Fruit fly (Drosophila melanogaster) Kc167 (cell line): ENCODE results near the gene Nepl11.

Source experiments
- Myc ChIP-seq: fragments of >200 bp; optimal IDR thresholded peaks from 2 replicates; lab custom pipeline; 2017; ENCODE audit warnings: missing external identifiers
- Sin3A ChIP-seq: fragments of >200 bp; optimal IDR thresholded peaks from 2 replicates; lab custom pipeline; 2018; ENCODE audit warnings: missing external identifiers
- h ChIP-seq: fragments of >200 bp; optimal IDR thresholded peaks from 3 replicates; lab custom pipeline; 2018; ENCODE audit warnings: missing external identifiers
- insv ChIP-seq: fragments of >200 bp; optimal IDR thresholded peaks from 3 replicates; lab custom pipeline; 2018; ENCODE audit warnings: missing external identifiers
- psq ChIP-seq: fragments of >200 bp; optimal IDR thresholded peaks from 2 replicates; lab custom pipeline; 2017; ENCODE audit warnings: missing external identifiers
- ttk ChIP-seq: sonication (Bioruptor generic); optimal IDR thresholded peaks from 2 replicates; lab custom pipeline; 2017; ENCODE audit warnings: missing external identifiers

Nepl11 gene

DNA sequence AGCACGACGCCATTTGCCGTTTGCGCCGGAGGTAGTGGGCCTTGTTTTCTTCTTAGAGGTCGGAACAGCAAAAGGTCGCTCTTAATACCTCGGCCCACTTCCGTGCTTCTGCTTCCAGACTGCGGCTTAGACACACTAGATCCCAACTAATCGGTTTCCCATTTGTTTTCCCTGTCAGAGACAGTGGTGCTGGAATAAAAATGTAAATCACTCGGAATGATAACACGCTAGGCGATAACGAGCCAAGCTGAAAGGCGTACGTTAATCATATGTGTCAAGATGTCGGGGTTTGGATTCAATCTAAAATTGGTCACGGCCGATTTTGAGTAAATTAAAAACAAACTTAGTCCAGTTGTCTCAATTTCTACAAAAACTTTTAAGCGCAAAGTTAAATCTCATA lies at the start of gene Nepl11:
Gene Nepl11 (minus strand): TSS at position 152 of the 400 bp plus-strand sequence.
- TF ChIP-seq Myc (lab: Kevin White, UChicago), result no peak
- TF ChIP-seq psq (lab: Kevin White, UChicago), result no peak
- no peak for TF ChIP-seq insv (lab: Kevin White, UChicago)
- no peak for TF ChIP-seq h (lab: Kevin White, UChicago)
- no peak for TF ChIP-seq Sin3A (lab: Kevin White, UChicago)
- no peak for TF ChIP-seq ttk (lab: Kevin White, UChicago)

DNA sequence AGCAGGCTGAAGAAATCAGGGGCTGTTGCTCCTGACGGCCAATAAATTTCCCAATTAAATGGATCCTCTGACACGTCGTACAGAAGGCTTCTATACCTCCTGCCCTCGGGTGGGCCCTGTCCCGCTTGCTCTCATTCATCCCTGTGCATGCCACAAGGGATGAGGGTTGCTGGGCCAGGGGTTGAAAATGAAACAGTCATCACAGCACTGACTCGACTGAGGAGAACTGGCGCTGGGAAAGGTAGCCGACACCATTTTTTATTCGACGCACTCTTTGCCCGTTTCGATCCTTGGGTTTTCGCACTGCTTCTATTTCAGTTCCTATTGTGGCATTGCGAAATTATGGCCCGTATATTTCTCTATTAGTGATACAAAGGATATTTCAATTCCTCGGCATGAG lies 46.5 kb upstream of the Nepl11 start:
- TF ChIP-seq h (lab: Kevin White, UChicago), result no peak
- TF ChIP-seq Myc (lab: Kevin White, UChicago), result no peak
- TF ChIP-seq psq (lab: Kevin White, UChicago), result no peak
- TF ChIP-seq Sin3A (lab: Kevin White, UChicago), result no peak
- no peak for TF ChIP-seq ttk (lab: Kevin White, UChicago)
- no peak for TF ChIP-seq insv (lab: Kevin White, UChicago)

DNA sequence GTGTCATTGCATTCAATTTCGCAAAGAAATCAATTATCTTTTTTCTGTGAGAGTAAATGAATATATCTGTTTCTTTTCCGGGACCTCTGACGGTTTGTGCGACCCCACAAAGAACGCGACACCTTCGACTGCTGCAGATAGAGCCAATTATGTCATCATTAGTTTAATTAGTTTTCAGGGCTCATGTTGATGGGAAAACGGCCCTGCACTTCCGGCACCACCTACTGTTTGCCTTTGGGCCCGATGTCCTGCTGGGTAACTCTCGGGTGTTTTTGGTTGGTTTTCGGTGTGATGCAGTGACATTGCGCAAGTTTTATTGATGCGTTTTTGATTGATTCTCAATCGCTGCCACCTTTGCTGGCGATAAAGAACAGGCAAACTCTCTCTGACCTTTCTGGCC lies 45.5 kb upstream of the Nepl11 start:
- TF ChIP-seq ttk (lab: Kevin White, UChicago) (no peak), insv (lab: Kevin White, UChicago) (no peak), psq (lab: Kevin White, UChicago) (no peak), Myc (lab: Kevin White, UChicago) (no peak), Sin3A (lab: Kevin White, UChicago) (no peak), h (lab: Kevin White, UChicago) (no peak)

DNA sequence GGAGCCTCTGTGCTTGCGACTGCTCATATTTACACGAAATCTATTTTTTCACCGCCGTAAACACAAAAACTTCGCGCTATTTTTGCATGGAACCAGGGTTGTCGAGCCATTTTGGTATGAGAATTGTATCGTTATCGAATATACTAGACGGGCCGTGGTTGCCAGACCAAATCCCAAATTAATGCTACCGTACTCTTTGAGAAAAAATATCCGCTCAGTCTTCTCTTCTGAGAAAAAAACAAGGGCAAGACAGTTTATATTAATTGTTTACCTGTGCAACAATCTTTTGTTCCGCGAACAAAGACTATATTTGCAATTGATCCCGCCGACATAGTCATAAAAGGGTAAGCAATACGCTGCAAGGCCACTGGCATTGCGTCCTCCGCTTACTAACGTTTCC lies 42.9 kb upstream of the Nepl11 start, which contains the start of the genes Skp2 and CG1103:
Gene Skp2 (minus strand): TSS at position 95 of the 400 bp plus-strand sequence.
Gene CG1103 (plus strand): TSS at position 176 of the 400 bp plus-strand sequence.
- TF ChIP-seq Sin3A (lab: Kevin White, UChicago) (no peak), h (lab: Kevin White, UChicago) (no peak), ttk (lab: Kevin White, UChicago) (no peak), Myc (lab: Kevin White, UChicago) (no peak), psq (lab: Kevin White, UChicago) (no peak), insv (lab: Kevin White, UChicago) (no peak)

DNA sequence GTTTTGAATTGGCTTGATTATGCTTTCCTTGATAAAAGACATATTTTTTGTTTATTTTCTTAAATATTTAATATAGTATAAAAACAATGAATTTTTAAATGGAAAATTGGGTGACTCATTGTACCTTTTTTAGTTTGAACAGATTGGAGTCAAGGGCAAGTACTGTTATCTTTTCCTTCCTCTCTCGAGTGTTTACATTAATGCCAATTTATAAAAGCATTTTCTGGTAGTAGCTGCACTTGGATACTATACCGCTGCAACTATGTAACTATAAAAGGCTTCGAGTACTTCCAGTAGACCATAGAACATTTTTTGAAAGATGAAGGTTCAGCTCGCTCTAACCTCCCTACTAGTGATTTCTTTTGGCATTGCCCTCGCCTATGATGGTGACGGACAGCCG lies 40.2 kb upstream of the Nepl11 start, which contains the start of gene CG14645:
Gene CG14645 (plus strand): TSS at position 301 of the 400 bp plus-strand sequence.
- TF ChIP-seq h (lab: Kevin White, UChicago), result no peak
- TF ChIP-seq Sin3A (lab: Kevin White, UChicago), result no peak
- TF ChIP-seq Myc (lab: Kevin White, UChicago), result no peak
- no peak for TF ChIP-seq psq (lab: Kevin White, UChicago)
- no peak for TF ChIP-seq insv (lab: Kevin White, UChicago)
- no peak for TF ChIP-seq ttk (lab: Kevin White, UChicago)

DNA sequence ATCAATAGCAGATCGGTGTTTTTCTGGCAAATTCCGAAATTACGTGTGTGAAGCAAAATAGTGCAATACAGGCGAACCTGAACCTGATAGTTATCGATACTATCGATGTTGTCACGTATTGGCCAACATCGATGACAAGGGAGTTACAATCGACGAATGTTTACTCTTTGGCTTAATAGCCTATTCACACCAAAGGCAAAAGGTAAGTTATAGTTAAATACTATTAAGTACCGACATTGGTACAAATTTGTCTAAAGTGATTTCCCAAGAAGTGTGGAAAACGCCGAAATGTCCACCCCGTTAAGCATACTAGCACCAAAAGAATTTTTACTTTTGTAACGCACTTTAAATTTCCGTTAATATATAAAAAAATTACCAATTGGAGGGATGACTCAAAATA lies 39.3 kb upstream of the Nepl11 start, which contains the start of gene CG9776:
Gene CG9776 (minus strand): TSS at position 108 of the 400 bp plus-strand sequence.
- TF ChIP-seq insv (lab: Kevin White, UChicago), result no peak
- TF ChIP-seq psq (lab: Kevin White, UChicago), result no peak
- no peak for TF ChIP-seq Sin3A (lab: Kevin White, UChicago)
- TF ChIP-seq Myc (lab: Kevin White, UChicago), result no peak
- TF ChIP-seq ttk (lab: Kevin White, UChicago), result no peak
- TF ChIP-seq h (lab: Kevin White, UChicago), result no peak

DNA sequence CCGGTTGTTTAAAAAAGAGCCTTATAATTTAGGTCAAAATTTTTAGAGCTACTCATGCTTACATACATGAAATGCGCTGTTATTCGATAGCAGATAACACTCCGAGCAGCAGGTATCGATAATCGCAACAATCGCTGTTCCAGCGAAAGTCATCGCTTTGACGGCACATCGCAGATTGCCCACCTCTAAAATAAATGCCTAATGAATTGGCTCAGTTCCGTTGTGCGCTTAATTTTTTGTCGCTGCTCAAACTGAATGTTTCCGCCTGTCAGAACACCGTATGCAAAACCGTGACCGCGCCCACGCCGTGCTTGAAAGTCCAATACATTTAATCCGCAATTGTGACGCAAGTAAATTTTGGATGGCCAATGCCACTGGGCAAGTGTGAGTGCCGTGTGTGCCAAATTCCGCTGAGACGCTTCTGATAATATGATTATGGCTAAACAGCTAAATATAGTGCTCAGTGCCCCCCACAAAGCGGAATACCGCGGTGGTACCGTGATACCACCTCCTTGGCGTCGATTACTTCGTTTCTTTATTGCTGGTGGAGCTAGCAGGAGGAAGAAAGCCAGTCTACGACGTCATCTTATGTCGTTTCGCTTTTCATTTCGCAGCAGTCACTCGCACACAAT lies 25.0 kb upstream of the Nepl11 start, which contains the start of gene CG9795:
Gene CG9795 (plus strand): TSS at position 177 of the 632 bp plus-strand sequence.
- TF ChIP-seq ttk (lab: Kevin White, UChicago) (no peak), psq (lab: Kevin White, UChicago) (no peak), h (lab: Kevin White, UChicago) (no peak), Myc (lab: Kevin White, UChicago) (no peak), Sin3A (lab: Kevin White, UChicago) (no peak), insv (lab: Kevin White, UChicago) (no peak)

DNA sequence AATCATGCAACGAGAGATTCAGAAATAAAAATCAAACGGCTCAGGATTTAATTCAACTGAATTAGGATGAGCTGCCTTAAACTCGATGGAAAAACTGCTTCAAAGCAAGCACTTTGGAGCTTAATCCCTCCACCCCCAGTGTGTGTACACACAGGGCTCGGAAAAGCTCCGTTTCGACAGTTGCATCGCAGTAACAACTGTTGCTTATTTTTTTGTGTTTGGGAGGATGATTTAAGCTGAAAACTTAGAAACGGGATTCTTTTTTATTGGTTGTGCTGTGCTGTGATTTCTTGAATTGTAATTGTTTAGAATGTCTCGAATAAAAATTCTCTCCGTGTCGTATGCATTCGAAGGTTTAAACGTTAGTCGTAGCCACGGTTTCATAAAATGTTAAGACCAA lies 24.4 kb upstream of the Nepl11 start, which contains the start of gene Syt14:
Gene Syt14 (minus strand): TSS at position 71 of the 400 bp plus-strand sequence.
- TF ChIP-seq psq (lab: Kevin White, UChicago), result no peak

DNA sequence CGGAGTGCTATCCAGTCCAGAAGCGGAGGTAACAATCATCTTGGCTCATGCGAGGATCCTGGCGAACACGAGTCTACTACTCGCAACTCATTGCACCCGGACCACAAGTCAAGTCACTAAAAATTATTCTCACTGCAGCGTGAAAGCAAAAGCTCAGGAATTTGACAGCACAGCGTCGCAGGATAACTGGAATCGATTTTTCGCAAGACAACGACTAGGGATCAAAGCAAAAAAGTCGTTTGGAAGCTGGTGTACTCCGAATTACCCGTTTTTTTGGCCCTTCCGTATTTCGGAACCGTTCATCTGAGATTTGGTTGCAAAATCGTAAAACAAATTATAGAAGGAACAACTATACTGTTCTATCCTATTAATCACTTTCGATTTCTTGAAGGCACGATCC lies 23.9 kb upstream of the Nepl11 start:
- TF ChIP-seq Sin3A (lab: Kevin White, UChicago) (no peak), psq (lab: Kevin White, UChicago) (no peak), h (lab: Kevin White, UChicago) (no peak), Myc (lab: Kevin White, UChicago) (no peak), insv (lab: Kevin White, UChicago) (no peak), ttk (lab: Kevin White, UChicago) (no peak)

DNA sequence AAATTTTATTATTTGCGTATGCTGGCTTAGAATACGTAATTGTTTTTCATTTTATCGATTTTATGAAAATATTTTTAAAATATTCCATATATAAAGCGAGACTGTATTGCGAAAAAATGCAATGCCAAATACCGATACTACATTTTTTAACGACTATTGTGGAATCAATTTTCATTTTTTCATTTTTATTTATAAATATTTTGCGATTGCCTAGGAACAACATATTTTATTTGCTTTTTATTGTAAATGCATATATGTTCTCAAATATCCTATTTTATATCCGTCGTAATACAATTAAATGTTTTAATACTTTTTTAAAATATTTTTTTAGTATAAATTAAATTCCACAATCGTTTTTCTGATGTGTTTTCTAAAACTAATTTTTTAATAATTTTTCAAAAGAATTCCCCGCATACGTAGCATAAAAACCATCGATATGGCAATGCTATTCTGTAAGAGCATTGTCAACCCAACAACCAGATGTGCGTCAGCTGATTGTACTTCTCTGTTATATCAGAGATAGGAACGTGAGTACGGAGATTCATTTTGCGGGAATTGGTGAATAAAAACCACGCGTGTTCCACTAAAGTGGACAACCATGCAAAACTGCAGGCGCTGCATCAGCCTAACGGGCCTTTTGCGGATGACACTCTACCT lies 16.6 kb upstream of the Nepl11 start, which contains the start of gene Suv3:
Gene Suv3 (plus strand): TSS at position 489 of the 657 bp plus-strand sequence.
- TF ChIP-seq psq (lab: Kevin White, UChicago) (no peak), Sin3A (lab: Kevin White, UChicago) (no peak), h (lab: Kevin White, UChicago) (no peak), insv (lab: Kevin White, UChicago) (no peak), Myc (lab: Kevin White, UChicago) (no peak), ttk (lab: Kevin White, UChicago) (no peak)

DNA sequence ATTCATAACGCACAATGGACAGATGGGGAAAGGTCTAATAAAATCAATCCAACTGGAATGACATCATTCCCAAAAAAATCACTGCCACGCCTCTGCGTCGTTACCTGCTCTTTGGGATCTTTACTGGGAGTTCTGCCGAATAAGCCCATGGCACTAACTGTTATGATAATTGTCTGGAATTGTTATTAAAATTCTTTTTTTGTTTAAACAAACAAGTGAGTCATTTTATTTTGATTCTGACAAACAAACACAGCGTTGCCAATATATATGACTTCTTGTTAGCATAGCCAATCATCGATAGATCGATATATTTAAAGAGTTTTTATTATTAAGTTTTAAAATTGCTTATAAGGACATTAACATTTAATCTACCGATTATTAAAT lies 16.0 kb upstream of the Nepl11 start, which contains the start of gene Vps24:
Gene Vps24 (minus strand): TSS at position 265 of the 384 bp plus-strand sequence.
- TF ChIP-seq Myc (lab: Kevin White, UChicago), result no peak
- no peak for TF ChIP-seq insv (lab: Kevin White, UChicago)
- TF ChIP-seq psq (lab: Kevin White, UChicago), result no peak
- TF ChIP-seq ttk (lab: Kevin White, UChicago), result no peak
- TF ChIP-seq Sin3A (lab: Kevin White, UChicago), result no peak
- TF ChIP-seq h (lab: Kevin White, UChicago), result no peak
